Worm (Caenorhabditis elegans) whole organism, young adult: ENCODE measurements around the gene D1086.19.

ENCODE experiments used
- F57A8.1 ChIP-seq: fragments of 200-800 bp; sonication (Bioruptor generic); optimal IDR thresholded peaks from 2 replicates; lab custom pipeline; 2018; ENCODE audit warnings: mild to moderate bottlenecking, missing genetic modification characterization, moderate library complexity, missing compliant biosample characterization
- aptf-3 ChIP-seq: fragments of 200-800 bp; sonication (Bioruptor generic); IDR thresholded peaks from 2 replicates; pipeline ENCODE4 v1.3.6; 2022; ENCODE audit warnings: missing genetic modification characterization, missing compliant biosample characterization
- attf-3 ChIP-seq: fragments of 200-800 bp; sonication (Bioruptor generic); conservative IDR thresholded peaks from 2 replicates; pipeline ENCODE4 v1.3.6; 2022; ENCODE audit warnings: missing genetic modification reagents, missing genetic modification characterization, missing compliant biosample characterization
- madf-10 ChIP-seq: sonication (generic microtip); optimal IDR thresholded peaks from 2 replicates; lab custom pipeline; 2016; ENCODE audit warnings: mild to moderate bottlenecking, missing genetic modification characterization, missing compliant biosample characterization
- rec-8 ChIP-seq, 2 experiments: sonication (generic microtip); optimal IDR thresholded peaks; 2 replicates each; lab custom pipeline; 2016; ENCODE audit warnings: mild to moderate bottlenecking in 2 of 2, missing genetic modification characterization in 2 of 2, missing genetic modification reagents in 2 of 2, missing genotype in 2 of 2, missing biosample characterization in 1 of 2, missing compliant biosample characterization in 1 of 2, moderate library complexity in 1 of 2
- snpc-4 ChIP-seq, 5 experiments: fragments of 150-350 bp in 1 of 5; sonication (generic microtip) in 4 of 5; optimal IDR thresholded peaks; 2 replicates each; lab custom pipeline; 2014 to 2018; ENCODE audit warnings: missing genetic modification characterization in 5 of 5, missing biosample characterization in 3 of 5, antibody characterized with exemption in 2 of 5, mild to moderate bottlenecking in 2 of 5, missing compliant biosample characterization in 2 of 5, missing genotype in 2 of 5, moderate library complexity in 2 of 5, missing genetic modification reagents in 1 of 5
- ztf-26 ChIP-seq: sonication (generic microtip); optimal IDR thresholded peaks from 2 replicates; lab custom pipeline; 2017; ENCODE audit warnings: missing genetic modification characterization, missing compliant biosample characterization

DNA sequence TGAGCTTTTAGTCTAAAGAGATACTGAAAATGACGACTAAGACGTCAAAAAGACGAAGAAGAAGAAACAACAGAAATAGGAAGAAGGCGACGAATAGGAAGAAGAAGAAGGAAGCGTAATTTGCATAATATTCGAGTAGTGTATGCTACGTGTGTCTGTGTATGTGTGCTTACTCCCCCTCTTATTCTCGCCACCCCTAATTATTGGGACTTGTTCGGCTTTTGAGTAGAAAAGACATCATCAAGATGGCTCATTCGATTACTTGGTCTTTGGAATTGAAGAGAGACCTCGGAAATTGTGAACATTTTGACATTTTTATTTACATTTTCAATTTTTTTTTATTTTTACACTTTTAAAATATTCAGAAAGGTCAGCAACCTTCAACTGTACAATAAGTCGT is 42.1 kb downstream of the D1086.19 start:
- no peak for TF ChIP-seq madf-10 (tag; lab: Kevin White, UChicago)
- TF ChIP-seq aptf-3 (GFP tag; lab: Robert Waterston, UW) = no peak
- TF ChIP-seq snpc-4 (GFP tag; optimal IDR thresholded peaks at IDR 0.05; lab: Kevin White, UChicago) = no peak
- no peak for TF ChIP-seq snpc-4 (tag; optimal IDR thresholded peaks at IDR 0.05; lab: Kevin White, UChicago)
- TF ChIP-seq attf-3 (GFP tag; lab: Robert Waterston, UW) = no peak
- TF ChIP-seq F57A8.1 (GFP tag; lab: Kevin White, UChicago) = no peak
- no peak for TF ChIP-seq rec-8 (tag; optimal IDR thresholded peaks at IDR 0.05; lab: Kevin White, UChicago)
- TF ChIP-seq ztf-26 (tag; lab: Kevin White, UChicago) = no peak
